Worm (Caenorhabditis elegans): ENCODE data around the gene Y17G9A.4.
A peak's percentile ranks its signal among the peaks of the same experiment; 100 is the strongest.

Gene Y17G9A.4

DNA sequence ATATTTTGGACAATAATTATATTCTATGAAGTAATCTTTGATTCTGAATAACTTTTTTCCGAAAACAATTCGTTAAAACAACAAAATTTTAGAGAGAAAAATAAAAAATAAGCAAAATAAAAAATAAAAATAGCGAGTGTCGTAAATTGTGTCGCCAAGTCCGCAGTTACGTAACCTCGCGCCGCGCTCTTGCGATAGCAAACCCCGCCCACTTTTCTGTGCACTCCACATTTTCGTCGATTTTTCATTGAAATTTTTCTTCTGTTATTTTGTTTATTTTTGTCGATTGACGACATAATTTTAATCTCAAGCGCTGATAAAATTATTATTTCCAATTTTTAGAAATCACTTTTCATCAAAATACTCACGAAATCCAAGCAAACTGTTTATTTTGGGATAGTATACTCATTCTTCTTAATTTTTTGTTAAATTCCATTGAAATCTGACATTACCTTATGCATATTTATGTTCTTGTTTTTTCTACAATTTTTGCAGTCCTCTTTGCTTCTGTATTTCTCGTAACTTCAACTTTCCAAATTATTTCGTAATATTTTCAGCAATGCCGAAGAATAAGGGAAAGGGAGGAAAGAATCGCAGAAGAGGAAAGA is 50.9 kb downstream of the Y17G9A.4 start, which contains the start of gene eif-1.A (continued):
- no peak for TF ChIP-seq K02D7.2 (tag; optimal IDR thresholded peaks at IDR 0.05)
- TF ChIP-seq ztf-16 (tag; optimal IDR thresholded peaks at IDR 0.05), result no peak
- TF ChIP-seq tbx-2 (tag; optimal IDR thresholded peaks at IDR 0.05), result peak; percentile 23
- no peak for TF ChIP-seq rnt-1 (tag; optimal IDR thresholded peaks at IDR 0.05)
- no peak for TF ChIP-seq sdc-2 (tag; optimal IDR thresholded peaks at IDR 0.05)
- TF ChIP-seq unc-55 (GFP tag; optimal IDR thresholded peaks at IDR 0.05), result no peak
- TF ChIP-seq ceh-19 (GFP tag; optimal IDR thresholded peaks at IDR 0.05), result no peak
- TF ChIP-seq nhr-232 (tag; optimal IDR thresholded peaks at IDR 0.05), result no peak
- TF ChIP-seq lim-6 (tag; optimal IDR thresholded peaks at IDR 0.05), result no peak
- no peak for TF ChIP-seq hlh-30 (tag; optimal IDR thresholded peaks at IDR 0.05; ENCODE audit: insufficient read depth)
- TF ChIP-seq ceh-45 (GFP tag; IDR thresholded peaks at IDR 0.05), result no peak
- peak; percentile 59 for TF ChIP-seq nfya-1 (tag; optimal IDR thresholded peaks at IDR 0.05)
- TF ChIP-seq sox-2 (GFP tag; IDR thresholded peaks at IDR 0.05), result no peak
- TF ChIP-seq ttx-3 (tag; optimal IDR thresholded peaks at IDR 0.05), result no peak
- TF ChIP-seq ceh-31 (tag; optimal IDR thresholded peaks at IDR 0.05), result peak; percentile 37
- peak; percentile 31 for TF ChIP-seq ceh-14 (tag; optimal IDR thresholded peaks at IDR 0.05)
- peak; percentile 68 for TF ChIP-seq elt-2 (tag; optimal IDR thresholded peaks at IDR 0.05)
- no peak for TF ChIP-seq hlh-13 (GFP tag; optimal IDR thresholded peaks at IDR 0.05)
- no peak for TF ChIP-seq ceh-48 (tag; optimal IDR thresholded peaks at IDR 0.05)
- TF ChIP-seq madf-2 (tag; optimal IDR thresholded peaks at IDR 0.05), result no peak
- no peak for TF ChIP-seq ceh-22 (tag; optimal IDR thresholded peaks at IDR 0.05)
